Fruit fly (Drosophila melanogaster) whole organism, embryonic: ENCODE measurements around the gene CG15446.
A peak's percentile ranks its signal among the peaks of the same experiment; 100 is the strongest.

Source experiments
- BEAF-32 ChIP-seq: fragments of 200-800 bp; sonication (Bioruptor generic); optimal IDR thresholded peaks from 3 replicates; lab custom pipeline; 2017; ENCODE audit warnings: missing biosample characterization, missing genetic modification characterization, mild to moderate bottlenecking, moderate library complexity, missing genetic modification reagents
- CG10267 ChIP-seq: fragments of 200-800 bp; sonication (Bioruptor generic); optimal IDR thresholded peaks from 2 replicates; lab custom pipeline; 2018; ENCODE audit warnings: missing biosample characterization, mild to moderate bottlenecking, missing genetic modification characterization, moderate library complexity
- CG11560 ChIP-seq: fragments of 200-800 bp; sonication (Bioruptor generic); IDR thresholded peaks from 3 replicates; pipeline ENCODE4 v1.3.6; 2022; ENCODE audit warnings: missing biosample characterization, missing genetic modification characterization
- CG15601 ChIP-seq: fragments of 200-800 bp; sonication (Bioruptor generic); optimal IDR thresholded peaks from 3 replicates; lab custom pipeline; 2019; ENCODE audit warnings: missing biosample characterization, mild to moderate bottlenecking, missing genetic modification characterization, moderate library complexity
- CG17385 ChIP-seq: fragments of 200-800 bp; sonication (Bioruptor generic); optimal IDR thresholded peaks from 3 replicates; lab custom pipeline; 2018; ENCODE audit warnings: missing biosample characterization, mild to moderate bottlenecking, missing genetic modification characterization
- CG17829 ChIP-seq: fragments of 200-800 bp; optimal IDR thresholded peaks from 2 replicates; lab custom pipeline; 2019; ENCODE audit warnings: missing biosample characterization, mild to moderate bottlenecking, missing genetic modification characterization, moderate library complexity
- CG1792 ChIP-seq: fragments of 200-800 bp; sonication (Bioruptor generic); optimal IDR thresholded peaks from 2 replicates; lab custom pipeline; 2016; ENCODE audit warnings: missing biosample characterization, missing genetic modification characterization
- CG18011 ChIP-seq: fragments of 200-800 bp; sonication (Bioruptor generic); optimal IDR thresholded peaks from 2 replicates; lab custom pipeline; 2017; ENCODE audit warnings: missing biosample characterization, missing genetic modification characterization, mild to moderate bottlenecking, moderate library complexity, missing genotype
- CG18764 ChIP-seq: fragments of 200-800 bp; sonication (Bioruptor generic); optimal IDR thresholded peaks from 3 replicates; lab custom pipeline; 2016; ENCODE audit warnings: missing biosample characterization, missing genetic modification characterization
- CG32532 ChIP-seq: fragments of 200-800 bp; sonication (Bioruptor generic); IDR thresholded peaks from 2 replicates; pipeline ENCODE4 v1.3.6; 2022; ENCODE audit warnings: missing biosample characterization, missing genetic modification characterization
- CG3995 ChIP-seq: fragments of 200-800 bp; sonication (Bioruptor generic); optimal IDR thresholded peaks from 3 replicates; lab custom pipeline; 2016; ENCODE audit warnings: missing biosample characterization, missing genetic modification characterization
- CG4617 ChIP-seq: fragments of 200-800 bp; sonication (Bioruptor generic); optimal IDR thresholded peaks from 3 replicates; lab custom pipeline; 2016; ENCODE audit warnings: missing biosample characterization, missing genetic modification characterization, borderline replicate concordance
- CG6813 ChIP-seq: fragments of 200-800 bp; sonication (Bioruptor generic); optimal IDR thresholded peaks from 2 replicates; lab custom pipeline; 2017; ENCODE audit warnings: missing biosample characterization, missing genetic modification characterization, mild to moderate bottlenecking, moderate library complexity, missing genetic modification reagents
- CG7928 ChIP-seq: fragments of 200-800 bp; sonication (Bioruptor generic); optimal IDR thresholded peaks from 2 replicates; lab custom pipeline; 2017; ENCODE audit warnings: missing biosample characterization, mild to moderate bottlenecking, missing genetic modification characterization
- CG8290 ChIP-seq, 3 experiments: fragments of 200-800 bp; sonication (Bioruptor generic); optimal IDR thresholded peaks; 2 replicates each; lab custom pipeline; 2016 to 2019; ENCODE audit warnings: missing biosample characterization in 3 of 3, missing genetic modification characterization in 3 of 3, mild to moderate bottlenecking in 2 of 3, moderate library complexity in 1 of 3
- CG9797 ChIP-seq: fragments of 200-800 bp; sonication (Bioruptor generic); optimal IDR thresholded peaks from 3 replicates; lab custom pipeline; 2018; ENCODE audit warnings: missing biosample characterization, mild to moderate bottlenecking, missing genetic modification characterization
- CTCF ChIP-seq: fragments of 200-800 bp; sonication (Bioruptor generic); optimal IDR thresholded peaks from 2 replicates; lab custom pipeline; 2017; ENCODE audit warnings: missing biosample characterization, mild to moderate bottlenecking, missing genetic modification characterization, moderate library complexity
- Dll ChIP-seq: fragments of 200-800 bp; sonication (Bioruptor generic); IDR thresholded peaks from 4 replicates; pipeline ENCODE4 v1.3.6; 2022; ENCODE audit warnings: missing biosample characterization, missing genetic modification characterization; ENCODE audit not compliant: partially characterized antibody
- Doc3 ChIP-seq: fragments of 200-800 bp; sonication (Bioruptor generic); IDR thresholded peaks from 3 replicates; pipeline ENCODE4 v1.3.6; 2022; ENCODE audit warnings: missing biosample characterization, missing genetic modification characterization; ENCODE audit not compliant: partially characterized antibody
- Dp ChIP-seq: fragments of 200-800 bp; sonication (Bioruptor generic); optimal IDR thresholded peaks from 2 replicates; lab custom pipeline; 2018; ENCODE audit warnings: missing biosample characterization, mild to moderate bottlenecking, missing genetic modification characterization, moderate library complexity
- Dref ChIP-seq: fragments of 200-800 bp; sonication (Bioruptor generic); IDR thresholded peaks from 2 replicates; pipeline ENCODE4 v1.3.6; 2022; ENCODE audit warnings: missing biosample characterization, missing genetic modification characterization
- E2f2 ChIP-seq: fragments of 200-800 bp; sonication (Bioruptor generic); IDR thresholded peaks from 2 replicates; pipeline ENCODE4 v1.3.6; 2022; ENCODE audit warnings: missing biosample characterization, missing genetic modification characterization
- Ets97D ChIP-seq: fragments of 200-800 bp; sonication (Bioruptor generic); optimal IDR thresholded peaks from 3 replicates; lab custom pipeline; 2016; ENCODE audit warnings: missing biosample characterization, missing genetic modification characterization
- Gug ChIP-seq: fragments of 200-800 bp; sonication (Bioruptor generic); IDR thresholded peaks from 4 replicates; pipeline ENCODE4 v1.3.6; 2022; ENCODE audit warnings: missing biosample characterization, missing genetic modification characterization
- HLH54F ChIP-seq: fragments of 200-800 bp; sonication (Bioruptor generic); optimal IDR thresholded peaks from 3 replicates; lab custom pipeline; 2016; ENCODE audit warnings: missing biosample characterization, missing genetic modification characterization
- Lhr ChIP-seq: fragments of 200-800 bp; sonication (Bioruptor generic); optimal IDR thresholded peaks from 3 replicates; lab custom pipeline; 2017; ENCODE audit warnings: mild to moderate bottlenecking, missing biosample characterization, missing genetic modification reagents, missing genetic modification characterization
- Max ChIP-seq: fragments of 200-800 bp; sonication (Bioruptor generic); optimal IDR thresholded peaks from 2 replicates; lab custom pipeline; 2016; ENCODE audit warnings: missing biosample characterization, mild to moderate bottlenecking, missing genetic modification characterization
- NfI ChIP-seq: fragments of 200-800 bp; sonication (Bioruptor generic); optimal IDR thresholded peaks from 3 replicates; lab custom pipeline; 2018; ENCODE audit warnings: missing biosample characterization, mild to moderate bottlenecking, missing genetic modification characterization, moderate library complexity
- Scr ChIP-seq: fragments of 200-800 bp; sonication (Bioruptor generic); IDR thresholded peaks from 2 replicates; pipeline ENCODE4 v1.3.6; 2022; ENCODE audit warnings: missing biosample characterization, missing genetic modification characterization; ENCODE audit not compliant: partially characterized antibody
- Sin3A ChIP-seq: fragments of >200 bp; optimal IDR thresholded peaks from 2 replicates; lab custom pipeline; 2018
- Sry-δ ChIP-seq: fragments of 200-800 bp; sonication (Bioruptor generic); optimal IDR thresholded peaks from 2 replicates; lab custom pipeline; 2016; ENCODE audit warnings: missing biosample characterization, missing genetic modification characterization
- amos ChIP-seq: fragments of 200-800 bp; sonication (Bioruptor generic); IDR thresholded peaks from 2 replicates; pipeline ENCODE4 v1.3.6; 2022; ENCODE audit warnings: missing biosample characterization, missing genetic modification characterization; ENCODE audit not compliant: partially characterized antibody
- ap ChIP-seq: fragments of 200-800 bp; sonication (Bioruptor generic); IDR thresholded peaks from 2 replicates; pipeline ENCODE4 v1.3.6; 2022; ENCODE audit warnings: missing biosample characterization, missing genetic modification characterization
- ash1 ChIP-seq: fragments of 200-800 bp; sonication (Bioruptor generic); optimal IDR thresholded peaks from 2 replicates; lab custom pipeline; 2018; ENCODE audit warnings: missing biosample characterization, mild to moderate bottlenecking, missing genetic modification characterization
- bcd ChIP-seq: fragments of 200-800 bp; sonication (Bioruptor generic); optimal IDR thresholded peaks from 2 replicates; lab custom pipeline; 2017; ENCODE audit warnings: missing biosample characterization, mild to moderate bottlenecking, missing genetic modification characterization
- chn ChIP-seq: fragments of 200-800 bp; sonication (Bioruptor generic); optimal IDR thresholded peaks from 2 replicates; lab custom pipeline; 2016; ENCODE audit warnings: missing biosample characterization, missing genetic modification characterization
- ci ChIP-seq: fragments of 200-800 bp; sonication (Bioruptor generic); IDR thresholded peaks from 3 replicates; pipeline ENCODE4 v1.3.6; 2022; ENCODE audit warnings: missing biosample characterization, missing genetic modification characterization
- grn ChIP-seq: fragments of 200-800 bp; sonication (Bioruptor generic); optimal IDR thresholded peaks from 3 replicates; lab custom pipeline; 2017; ENCODE audit warnings: missing biosample characterization, missing genetic modification characterization
- knrl ChIP-seq: fragments of 200-800 bp; sonication (Bioruptor generic); IDR thresholded peaks from 3 replicates; pipeline ENCODE4 v1.3.6; 2022; ENCODE audit warnings: missing biosample characterization, missing genetic modification characterization; ENCODE audit not compliant: partially characterized antibody
- lilli ChIP-seq: fragments of 200-800 bp; sonication (Bioruptor generic); optimal IDR thresholded peaks from 3 replicates; lab custom pipeline; 2016; ENCODE audit warnings: missing biosample characterization, missing genetic modification characterization
- nerfin-2 ChIP-seq: fragments of 200-800 bp; sonication (Bioruptor generic); IDR thresholded peaks from 2 replicates; pipeline ENCODE4 v1.3.6; 2022; ENCODE audit warnings: missing biosample characterization, missing genetic modification characterization; ENCODE audit not compliant: partially characterized antibody
- nmo ChIP-seq: fragments of 200-800 bp; sonication (Bioruptor generic); optimal IDR thresholded peaks from 2 replicates; lab custom pipeline; 2018; ENCODE audit warnings: missing biosample characterization, mild to moderate bottlenecking, missing genetic modification characterization, moderate library complexity
- pho ChIP-seq: fragments of 200-800 bp; sonication (Bioruptor generic); optimal IDR thresholded peaks from 2 replicates; lab custom pipeline; 2016; ENCODE audit warnings: missing biosample characterization, missing genetic modification characterization
- ranshi ChIP-seq: fragments of 200-800 bp; sonication (Bioruptor generic); IDR thresholded peaks from 2 replicates; pipeline ENCODE4 v1.3.6; 2022; ENCODE audit warnings: missing biosample characterization, missing genetic modification characterization
- sens ChIP-seq: fragments of 200-800 bp; sonication (Bioruptor generic); peaks from one replicate; lab custom pipeline; 2016; ENCODE audit warnings: missing biosample characterization, missing genetic modification characterization
- tll ChIP-seq, 2 experiments: fragments of 200-800 bp in 1 of 2; fragments of >200 bp in 1 of 2; sonication (Bioruptor generic) in 1 of 2; optimal IDR thresholded peaks; 2 replicates each; lab custom pipeline; 2017 to 2019; ENCODE audit warnings: missing biosample characterization in 2 of 2, missing genetic modification characterization in 2 of 2, mild to moderate bottlenecking in 1 of 2, moderate library complexity in 1 of 2
- zen2 ChIP-seq: fragments of 200-800 bp; sonication (Bioruptor generic); IDR thresholded peaks from 3 replicates; pipeline ENCODE4 v1.3.6; 2022; ENCODE audit warnings: missing biosample characterization, missing genetic modification characterization; ENCODE audit not compliant: partially characterized antibody
- zfh2 ChIP-seq: fragments of 200-800 bp; sonication (Bioruptor generic); optimal IDR thresholded peaks from 2 replicates; lab custom pipeline; 2016; ENCODE audit warnings: missing biosample characterization, missing genetic modification characterization

CG15446 gene

DNA sequence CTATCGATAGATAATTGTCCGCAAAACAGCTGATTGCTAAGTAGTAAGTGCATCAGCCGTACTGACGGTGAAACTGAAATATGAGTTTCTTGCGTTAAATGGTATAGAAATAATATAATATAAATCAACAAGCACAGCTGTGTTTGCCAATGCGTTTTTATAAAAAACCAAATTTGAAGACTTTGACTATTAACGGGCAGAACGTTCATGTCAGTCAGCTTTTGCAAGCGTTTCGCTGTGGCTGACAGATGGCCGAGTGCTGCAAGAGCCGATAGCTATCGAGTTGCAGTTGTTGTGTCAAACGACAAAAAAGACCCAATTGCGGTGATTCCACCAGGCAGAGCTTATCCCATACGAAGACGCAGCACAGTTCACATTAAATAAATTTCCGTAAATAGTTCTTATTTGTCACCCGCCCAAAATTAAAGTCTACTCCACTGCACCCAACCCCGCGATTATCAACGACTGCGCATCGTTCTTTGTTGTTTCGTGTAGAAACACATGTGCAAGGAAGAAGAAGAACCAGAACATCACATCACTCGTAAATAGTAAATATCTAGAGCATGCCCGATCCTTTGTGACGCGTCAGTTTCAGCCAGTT lies 15.0 kb upstream of the CG15446 start, which contains the start of the genes unc and CG15445 (continued):
- TF ChIP-seq Dll (GFP tag; lab: Robert Waterston, UW): peak; percentile 82
- TF ChIP-seq Doc3 (GFP tag; lab: Robert Waterston, UW): peak; percentile 66; the same call in 2 of the 3 replicates
- TF ChIP-seq ci (GFP tag; lab: Robert Waterston, UW): no peak
- TF ChIP-seq CG4617 (GFP tag; lab: Kevin White, UChicago): peak; percentile 71
- TF ChIP-seq HLH54F (GFP tag; lab: Kevin White, UChicago): peak; percentile 10
- peak; percentile 15 for TF ChIP-seq CG10267 (tag; lab: Kevin White, UChicago)
- TF ChIP-seq ap (GFP tag; lab: Robert Waterston, UW): no peak
- TF ChIP-seq E2f2 (GFP tag; lab: Robert Waterston, UW): peak; percentile 75
- no peak for TF ChIP-seq grn (GFP tag; lab: Kevin White, UChicago)
- TF ChIP-seq CG8290 (GFP tag; optimal IDR thresholded peaks at IDR 0.05; lab: Kevin White, UChicago): peak; percentile 48
- no peak for TF ChIP-seq CG8290 (tag; optimal IDR thresholded peaks at IDR 0.05; lab: Kevin White, UChicago)
- TF ChIP-seq bcd (GFP tag; lab: Kevin White, UChicago): peak; percentile 42
- TF ChIP-seq Scr (GFP tag; lab: Robert Waterston, UW): peak; percentile 84
- peak; percentile 67 for TF ChIP-seq Dp (GFP tag; lab: Kevin White, UChicago)
- peak; percentile 5 to 48 for TF ChIP-seq tll (GFP tag; optimal IDR thresholded peaks at IDR 0.05; lab: Kevin White, UChicago)
- TF ChIP-seq Max (GFP tag; lab: Kevin White, UChicago): peak; percentile 35
- TF ChIP-seq knrl (GFP tag; lab: Robert Waterston, UW): peak; percentile 93
- TF ChIP-seq NfI (GFP tag; lab: Kevin White, UChicago): peak; percentile 20
- TF ChIP-seq Sry-δ (GFP tag; lab: Kevin White, UChicago): peak; percentile 85
- peak; percentile 59 for TF ChIP-seq CG32532 (GFP tag; lab: Robert Waterston, UW)
- peak; percentile 69 for TF ChIP-seq nerfin-2 (GFP tag; lab: Robert Waterston, UW)
- TF ChIP-seq CG7928 (GFP tag; lab: Kevin White, UChicago): peak; percentile 5
- peak; percentile 33; the same call in 1 of the 3 replicates for TF ChIP-seq CG11560
- peak; percentile 53 for TF ChIP-seq Lhr (GFP tag; lab: Kevin White, UChicago)
- TF ChIP-seq ranshi (GFP tag; lab: Robert Waterston, UW): 0 out of 2 replicates have a peak, but pooled peaks have one; percentile 15
- TF ChIP-seq CG6813 (GFP tag; lab: Kevin White, UChicago): no peak
- peak; percentile 62 for TF ChIP-seq nmo (GFP tag; lab: Kevin White, UChicago)
- peak; percentile 66; the same call in 2 of the 4 replicates for TF ChIP-seq Gug (GFP tag; lab: Robert Waterston, UW)
- TF ChIP-seq pho (GFP tag; lab: Kevin White, UChicago): peak; percentile 13
- peak; percentile 75 for TF ChIP-seq Dref (GFP tag; lab: Robert Waterston, UW)
- TF ChIP-seq zfh2 (GFP tag; lab: Kevin White, UChicago): peak; percentile 35
- TF ChIP-seq CG1792 (GFP tag; lab: Kevin White, UChicago): no peak
- peak; percentile 83 for TF ChIP-seq CG17385
- TF ChIP-seq lilli: peak; percentile 14
- peak; percentile 12 for TF ChIP-seq chn (GFP tag; lab: Kevin White, UChicago)
- peak; percentile 34; the same call in 1 of the 3 replicates for TF ChIP-seq zen2
- peak; percentile 74 for TF ChIP-seq Ets97D
- TF ChIP-seq CG18764 (GFP tag; lab: Kevin White, UChicago): peak; percentile 8
- TF ChIP-seq CG18011 (GFP tag; lab: Kevin White, UChicago): peak; percentile 99
- TF ChIP-seq CG17829 (tag; lab: Kevin White, UChicago): peak; percentile 28
- TF ChIP-seq ash1 (GFP tag; lab: Kevin White, UChicago): no peak
- TF ChIP-seq BEAF-32: peak; percentile 94
- peak; percentile 11 for TF ChIP-seq CG3995 (GFP tag; lab: Kevin White, UChicago)
- TF ChIP-seq CG15601: peak; percentile 15
- TF ChIP-seq sens: peak; percentile 74
- peak; percentile 27 for TF ChIP-seq CTCF (GFP tag; lab: Kevin White, UChicago)
- TF ChIP-seq Sin3A (lab: Kevin White, UChicago): peak; percentile 90
- TF ChIP-seq CG9797 (GFP tag; lab: Kevin White, UChicago): peak; percentile 11
- peak; percentile 94 for TF ChIP-seq amos (GFP tag; lab: Robert Waterston, UW)
